Worm (Caenorhabditis elegans): ENCODE data around the gene fcho-1.

ce11 chrII:1284985-1285384 is 25.3 kb upstream of the fcho-1 start:
- TF ChIP-seq jun-1 (tag; optimal IDR thresholded peaks at IDR 0.05) = no peak
- TF ChIP-seq pqm-1 (tag; optimal IDR thresholded peaks at IDR 0.05) = no peak
- no peak for TF ChIP-seq lin-15B (tag; optimal IDR thresholded peaks at IDR 0.05)
- no peak for TF ChIP-seq ama-1 (optimal IDR thresholded peaks at IDR 0.05)
- TF ChIP-seq nhr-47 (tag; optimal IDR thresholded peaks at IDR 0.05) = no peak
- TF ChIP-seq zip-4 (GFP tag; optimal IDR thresholded peaks at IDR 0.05) = no peak
- TF ChIP-seq fkh-10 (GFP tag; optimal IDR thresholded peaks at IDR 0.05) = no peak
- no peak for TF ChIP-seq lir-3 (tag; optimal IDR thresholded peaks at IDR 0.05; ENCODE audit: poor library complexity)

Data from whole organism, L1 larva.